Worm (Caenorhabditis elegans): ENCODE results near the gene fbxa-63.
"Not testable (repeated sequence)": the region's sequence is repeated elsewhere in the genome, so short reads cannot be mapped to it uniquely, and the experiment has no call there.

ce11 chrIII:1258358-1258757 is 15.1 kb downstream of the fbxa-63 start, which contains the start of gene fbxa-78:
- not testable (repeated sequence) for TF ChIP-seq ama-1 (optimal IDR thresholded peaks at IDR 0.05); tbx-11 (GFP tag; IDR thresholded peaks at IDR 0.05); ceh-13 (GFP tag; optimal IDR thresholded peaks at IDR 0.05); sea-1 (GFP tag; conservative IDR thresholded peaks at IDR 0.05); F13C5.2 (tag; optimal IDR thresholded peaks at IDR 0.05); hmg-4 (GFP tag; optimal IDR thresholded peaks at IDR 0.05); hnd-1 (tag; optimal IDR thresholded peaks at IDR 0.05); tbx-37 (GFP tag; conservative IDR thresholded peaks at IDR 0.05); flt-1 (GFP tag; IDR thresholded peaks at IDR 0.05)
